Worm (Caenorhabditis elegans) whole organism, L1 larva: Measurements from ENCODE around the gene str-90.

Experiments used
- lin-13 ChIP-seq: fragments of 150-350 bp; optimal IDR thresholded peaks from 2 replicates; lab custom pipeline; 2014; ENCODE audit warnings: missing biosample characterization, missing genetic modification reagents, missing genetic modification characterization
- pag-3 ChIP-seq: sonication (generic microtip); optimal IDR thresholded peaks from 2 replicates; lab custom pipeline; 2017; ENCODE audit warnings: missing genetic modification characterization, mild to moderate bottlenecking, missing compliant biosample characterization, antibody characterized with exemption, borderline replicate concordance; ENCODE audit not compliant: insufficient read depth

DNA sequence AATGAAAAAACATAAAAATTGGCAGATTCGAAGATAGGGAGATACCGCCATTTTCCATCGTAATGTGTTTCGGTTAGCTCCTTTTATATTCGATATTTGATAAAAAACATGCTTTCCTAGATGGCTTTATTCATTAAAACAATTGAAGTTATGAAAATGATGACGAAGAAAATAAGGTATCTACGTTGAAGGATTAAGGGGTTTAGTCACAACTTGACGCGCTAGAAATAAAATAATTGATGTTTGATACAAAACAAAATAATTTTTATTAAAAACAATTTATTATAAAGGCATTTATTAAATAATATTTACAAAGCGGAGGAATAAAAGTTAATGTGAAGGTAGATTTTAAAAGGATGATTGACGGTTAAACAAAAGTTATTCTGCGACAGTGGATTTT, 12.5 kb upstream of the str-90 start, which contains the start of gene str-130:
- TF ChIP-seq pag-3 (tag; lab: Kevin White, UChicago) (no peak), lin-13 (GFP tag; lab: Kevin White, UChicago) (no peak)
